Worm (Caenorhabditis elegans): ENCODE results near the gene fem-2.

DNA sequence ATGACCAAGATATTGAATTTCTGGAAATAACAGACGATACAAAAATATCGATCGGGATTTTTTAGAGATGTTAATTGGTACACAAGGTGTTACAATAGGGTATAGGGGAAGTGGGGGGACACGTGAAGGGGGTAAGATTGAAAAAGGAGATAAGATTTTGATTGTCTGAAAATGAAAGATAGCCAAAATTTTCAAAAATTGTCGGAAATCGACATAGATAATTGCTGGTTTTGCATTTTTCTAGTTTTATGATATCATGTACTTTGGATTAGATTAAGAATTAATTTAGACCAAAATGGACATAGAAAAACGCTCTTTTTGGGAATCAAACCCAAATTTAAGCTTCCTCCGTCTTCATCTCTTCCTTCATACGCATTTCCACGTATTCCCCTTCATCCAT, 6.6 kb downstream of the fem-2 start, which contains the start of gene T19C3.5:
- TF ChIP-seq mdl-1 (tag; optimal IDR thresholded peaks at IDR 0.05) (no peak), aly-2 (tag; optimal IDR thresholded peaks at IDR 0.05) (no peak), nhr-28 (tag; optimal IDR thresholded peaks at IDR 0.05) (no peak), snu-23 (GFP tag; optimal IDR thresholded peaks at IDR 0.05) (no peak), jun-1 (tag; optimal IDR thresholded peaks at IDR 0.05) (no peak)

Data from whole organism, L1 larva.